Worm (Caenorhabditis elegans) whole organism, L2 larva: ENCODE results near the gene W09D6.4.

Experiments used
- C34F6.9 ChIP-seq: fragments of 150-350 bp; optimal IDR thresholded peaks from 2 replicates; lab custom pipeline; 2014; ENCODE audit warnings: missing biosample characterization, missing genetic modification characterization
- F13H6.1 ChIP-seq: sonication (generic microtip); optimal IDR thresholded peaks from 2 replicates; lab custom pipeline; 2016; ENCODE audit warnings: missing genetic modification characterization, missing compliant biosample characterization
- R02D3.7 ChIP-seq: fragments of 150-350 bp; optimal IDR thresholded peaks from 2 replicates; lab custom pipeline; 2014; ENCODE audit warnings: missing biosample characterization, missing genetic modification characterization
- Y55F3AM.14 ChIP-seq: fragments of 200-800 bp; sonication (Bioruptor generic); optimal IDR thresholded peaks from 2 replicates; lab custom pipeline; 2018; ENCODE audit warnings: mild to moderate bottlenecking, missing genetic modification characterization, missing compliant biosample characterization
- ZK546.5 ChIP-seq: sonication (generic microtip); optimal IDR thresholded peaks from 2 replicates; lab custom pipeline; 2017; ENCODE audit warnings: missing biosample characterization, missing genetic modification characterization
- alr-1 ChIP-seq: fragments of 150-350 bp; optimal IDR thresholded peaks from 2 replicates; lab custom pipeline; 2014; ENCODE audit warnings: missing biosample characterization, missing genetic modification characterization
- aly-2 ChIP-seq: fragments of 150-350 bp; optimal IDR thresholded peaks from 2 replicates; lab custom pipeline; 2014; ENCODE audit warnings: missing biosample characterization, missing genetic modification characterization
- blmp-1 ChIP-seq: sonication (generic microtip); optimal IDR thresholded peaks from 2 replicates; lab custom pipeline; 2017; ENCODE audit warnings: missing genetic modification characterization, mild to moderate bottlenecking, missing compliant biosample characterization, antibody characterized with exemption, moderate library complexity; ENCODE audit not compliant: insufficient read depth
- ceh-16 ChIP-seq: fragments of 150-350 bp; optimal IDR thresholded peaks from 2 replicates; lab custom pipeline; 2014; ENCODE audit warnings: missing biosample characterization, missing genetic modification characterization
- ceh-82 ChIP-seq: fragments of 150-350 bp; optimal IDR thresholded peaks from 2 replicates; lab custom pipeline; 2014; ENCODE audit warnings: missing biosample characterization, missing genetic modification characterization
- crh-2 ChIP-seq: sonication (generic microtip); optimal IDR thresholded peaks from 2 replicates; lab custom pipeline; 2017; ENCODE audit warnings: missing biosample characterization, missing genetic modification characterization
- dmd-4 ChIP-seq: sonication (generic microtip); optimal IDR thresholded peaks from 2 replicates; lab custom pipeline; 2017; ENCODE audit warnings: missing biosample characterization, missing genetic modification characterization
- egl-27 ChIP-seq: sonication (generic microtip); optimal IDR thresholded peaks from 3 replicates; lab custom pipeline; 2017; ENCODE audit warnings: missing biosample characterization, missing genetic modification reagents, missing genetic modification characterization
- elt-3 ChIP-seq: sonication (generic microtip); optimal IDR thresholded peaks from 2 replicates; lab custom pipeline; 2017; ENCODE audit warnings: missing biosample characterization, missing genetic modification characterization
- fos-1 ChIP-seq: fragments of 150-350 bp; optimal IDR thresholded peaks from 2 replicates; lab custom pipeline; 2014; ENCODE audit warnings: missing biosample characterization, missing genetic modification characterization
- gmeb-1 ChIP-seq: fragments of 150-350 bp; optimal IDR thresholded peaks from 2 replicates; lab custom pipeline; 2014; ENCODE audit warnings: missing biosample characterization, missing genetic modification characterization
- lin-11 ChIP-seq: fragments of 150-350 bp; sonication (generic microtip); optimal IDR thresholded peaks from 2 replicates; lab custom pipeline; 2014; ENCODE audit warnings: missing biosample characterization, missing genetic modification characterization, inconsistent platforms, mixed read lengths
- lin-13 ChIP-seq: fragments of 150-350 bp; optimal IDR thresholded peaks from 2 replicates; lab custom pipeline; 2014; ENCODE audit warnings: missing biosample characterization, missing genetic modification reagents, missing genetic modification characterization
- lin-39 ChIP-seq: fragments of 150-350 bp; optimal IDR thresholded peaks from 2 replicates; lab custom pipeline; 2014; ENCODE audit warnings: missing biosample characterization, missing genetic modification reagents, missing genetic modification characterization
- lsy-2 ChIP-seq, 2 experiments: fragments of 150-350 bp in 1 of 2; sonication (generic microtip) in 1 of 2; optimal IDR thresholded peaks; 2 replicates each; lab custom pipeline; 2014 to 2017; ENCODE audit warnings: missing biosample characterization in 2 of 2, missing genetic modification characterization in 2 of 2
- mab-5 ChIP-seq: fragments of 150-350 bp; optimal IDR thresholded peaks from 2 replicates; lab custom pipeline; 2014; ENCODE audit warnings: missing biosample characterization, missing genetic modification characterization
- mbf-1 ChIP-seq: sonication (generic microtip); optimal IDR thresholded peaks from 2 replicates; lab custom pipeline; 2017; ENCODE audit warnings: missing biosample characterization, missing genetic modification characterization
- mdl-1 ChIP-seq, 2 experiments: fragments of 150-350 bp in 1 of 2; sonication (generic microtip) in 1 of 2; optimal IDR thresholded peaks; 2 replicates each; lab custom pipeline; 2017; ENCODE audit warnings: missing biosample characterization in 2 of 2, missing genetic modification characterization in 2 of 2
- nhr-10 ChIP-seq: sonication (generic microtip); optimal IDR thresholded peaks from 2 replicates; lab custom pipeline; 2017; ENCODE audit warnings: missing biosample characterization, missing genetic modification characterization
- nhr-11 ChIP-seq: fragments of 150-350 bp; optimal IDR thresholded peaks from 2 replicates; lab custom pipeline; 2014; ENCODE audit warnings: missing biosample characterization, missing genetic modification characterization
- nhr-12 ChIP-seq: fragments of 150-350 bp; optimal IDR thresholded peaks from 2 replicates; lab custom pipeline; 2014; ENCODE audit warnings: missing biosample characterization, missing genetic modification characterization
- nhr-129 ChIP-seq: fragments of 150-350 bp; optimal IDR thresholded peaks from 2 replicates; lab custom pipeline; 2014; ENCODE audit warnings: missing biosample characterization, missing genetic modification characterization
- nhr-21 ChIP-seq: fragments of 150-350 bp; optimal IDR thresholded peaks from 2 replicates; lab custom pipeline; 2014; ENCODE audit warnings: missing biosample characterization, missing genetic modification characterization
- nhr-23 ChIP-seq: fragments of 150-350 bp; optimal IDR thresholded peaks from 2 replicates; lab custom pipeline; 2014; ENCODE audit warnings: missing biosample characterization, missing genetic modification reagents, missing genetic modification characterization
- nhr-237 ChIP-seq: fragments of 150-350 bp; optimal IDR thresholded peaks from 2 replicates; lab custom pipeline; 2014; ENCODE audit warnings: missing biosample characterization, missing genetic modification characterization
- nhr-25 ChIP-seq: fragments of 150-350 bp; sonication (generic microtip); optimal IDR thresholded peaks from 3 replicates; lab custom pipeline; 2014; ENCODE audit warnings: missing biosample characterization, missing genetic modification characterization
- nhr-6 ChIP-seq: fragments of 150-350 bp; optimal IDR thresholded peaks from 2 replicates; lab custom pipeline; 2014; ENCODE audit warnings: missing biosample characterization, missing genetic modification characterization
- nhr-77 ChIP-seq: fragments of 150-350 bp; optimal IDR thresholded peaks from 2 replicates; lab custom pipeline; 2014; ENCODE audit warnings: missing biosample characterization, missing genetic modification characterization
- peb-1 ChIP-seq: fragments of 150-350 bp; optimal IDR thresholded peaks from 2 replicates; lab custom pipeline; 2014; ENCODE audit warnings: missing biosample characterization, missing genetic modification characterization
- sem-4 ChIP-seq: fragments of 150-350 bp; optimal IDR thresholded peaks from 2 replicates; lab custom pipeline; 2014; ENCODE audit warnings: missing biosample characterization, missing genetic modification reagents, missing genetic modification characterization
- skn-1 ChIP-seq: sonication (generic microtip); optimal IDR thresholded peaks from 2 replicates; lab custom pipeline; 2017; ENCODE audit warnings: missing biosample characterization, missing genetic modification characterization
- sma-3 ChIP-seq: sonication (generic microtip); optimal IDR thresholded peaks from 2 replicates; lab custom pipeline; 2016; ENCODE audit warnings: missing genetic modification reagents, missing genetic modification characterization, missing compliant biosample characterization
- sma-9 ChIP-seq, 2 experiments: fragments of 150-350 bp in 1 of 2; sonication (generic microtip) in 1 of 2; optimal IDR thresholded peaks; 2 replicates each; lab custom pipeline; 2014 to 2016; ENCODE audit warnings: missing genetic modification characterization in 2 of 2, mild to moderate bottlenecking in 1 of 2, missing biosample characterization in 1 of 2, missing compliant biosample characterization in 1 of 2, missing genetic modification reagents in 1 of 2, moderate library complexity in 1 of 2
- snpc-4 ChIP-seq: fragments of 150-350 bp; optimal IDR thresholded peaks from 2 replicates; lab custom pipeline; 2014; ENCODE audit warnings: missing biosample characterization, missing genetic modification characterization
- unc-39 ChIP-seq: fragments of 150-350 bp; optimal IDR thresholded peaks from 2 replicates; lab custom pipeline; 2014; ENCODE audit warnings: missing biosample characterization, missing genetic modification characterization
- unc-55 ChIP-seq: fragments of 150-350 bp; sonication (generic microtip); optimal IDR thresholded peaks from 3 replicates; lab custom pipeline; 2014; ENCODE audit warnings: missing biosample characterization, missing genetic modification reagents, missing genetic modification characterization
- unc-62 ChIP-seq: fragments of 150-350 bp; optimal IDR thresholded peaks from 2 replicates; lab custom pipeline; 2014; ENCODE audit warnings: missing biosample characterization, missing genetic modification reagents, missing genetic modification characterization
- zag-1 ChIP-seq: fragments of 150-350 bp; optimal IDR thresholded peaks from 2 replicates; lab custom pipeline; 2014; ENCODE audit warnings: missing biosample characterization, missing genetic modification characterization
- ztf-4 ChIP-seq: fragments of 150-350 bp; optimal IDR thresholded peaks from 2 replicates; lab custom pipeline; 2014; ENCODE audit warnings: missing biosample characterization, missing genetic modification characterization

W09D6.4 gene

ce11 chrIII:11064576-11064975 is 15.0 kb upstream of the W09D6.4 start:
- TF ChIP-seq nhr-25 (tag; lab: Kevin White, UChicago) (no peak), nhr-10 (tag; lab: Kevin White, UChicago) (no peak)

ce11 chrIII:11066691-11067090 is 12.9 kb upstream of the W09D6.4 start:
- no peak for TF ChIP-seq elt-3 (tag; lab: Kevin White, UChicago)
- peak; percentile 84 for TF ChIP-seq nhr-129 (tag; lab: Kevin White, UChicago)
- TF ChIP-seq crh-2, result peak; percentile 89
- TF ChIP-seq blmp-1 (tag; lab: Kevin White, UChicago), result peak; percentile 11
- TF ChIP-seq nhr-77 (tag; lab: Kevin White, UChicago), result no peak
- no peak for TF ChIP-seq nhr-11 (tag; lab: Kevin White, UChicago)
- peak; percentile 61 for TF ChIP-seq zag-1 (tag; lab: Kevin White, UChicago)
- TF ChIP-seq ztf-4 (tag; lab: Kevin White, UChicago), result peak; percentile 50
- TF ChIP-seq nhr-12, result no peak
- no peak for TF ChIP-seq ZK546.5 (tag; lab: Kevin White, UChicago)
- no peak for TF ChIP-seq unc-39 (tag; lab: Kevin White, UChicago)
- peak; percentile 81 to 85 for TF ChIP-seq lsy-2 (tag; optimal IDR thresholded peaks at IDR 0.05; lab: Kevin White, UChicago)
- TF ChIP-seq C34F6.9 (tag; lab: Kevin White, UChicago), result peak; percentile 79
- no peak for TF ChIP-seq nhr-23 (tag; lab: Kevin White, UChicago)
- peak; percentile 61 for TF ChIP-seq mab-5 (tag; lab: Kevin White, UChicago)
- peak; percentile 86 for TF ChIP-seq nhr-21 (tag; lab: Kevin White, UChicago)
- TF ChIP-seq dmd-4 (tag; lab: Kevin White, UChicago), result no peak
- peak; percentile 62 for TF ChIP-seq nhr-10 (tag; lab: Kevin White, UChicago)
- peak; percentile 84 for TF ChIP-seq gmeb-1 (tag; lab: Kevin White, UChicago)
- peak; percentile 58 for TF ChIP-seq Y55F3AM.14
- TF ChIP-seq skn-1 (tag; lab: Kevin White, UChicago), result no peak
- TF ChIP-seq nhr-237, result no peak
- TF ChIP-seq lin-39 (tag; lab: Kevin White, UChicago), result no peak
- no peak for TF ChIP-seq unc-62 (GFP tag; lab: Kevin White, UChicago)
- peak; percentile 74 for TF ChIP-seq sma-3 (GFP tag; lab: Kevin White, UChicago)
- peak; percentile 91 for TF ChIP-seq unc-55 (GFP tag; lab: Kevin White, UChicago)
- peak; percentile 68 for TF ChIP-seq lin-11 (tag; lab: Kevin White, UChicago)
- TF ChIP-seq F13H6.1 (tag; lab: Kevin White, UChicago), result peak; percentile 85
- TF ChIP-seq sma-9 (GFP tag; optimal IDR thresholded peaks at IDR 0.05; lab: Kevin White, UChicago), result peak; percentile 76
- TF ChIP-seq sma-9 (tag; optimal IDR thresholded peaks at IDR 0.05; lab: Kevin White, UChicago), result no peak
- TF ChIP-seq mdl-1 (tag; optimal IDR thresholded peaks at IDR 0.05; lab: Kevin White, UChicago), result peak in 1 of 2 experiments; percentile 50
- no peak for TF ChIP-seq ceh-16 (tag; lab: Kevin White, UChicago)
- TF ChIP-seq aly-2, result no peak
- TF ChIP-seq fos-1 (tag; lab: Kevin White, UChicago), result peak; percentile 65
- no peak for TF ChIP-seq mbf-1 (tag; lab: Kevin White, UChicago)
- TF ChIP-seq alr-1 (tag; lab: Kevin White, UChicago), result no peak
- TF ChIP-seq sem-4 (tag; lab: Kevin White, UChicago), result peak; percentile 74
- TF ChIP-seq egl-27 (tag; lab: Kevin White, UChicago), result peak; percentile 64
- peak; percentile 32 for TF ChIP-seq R02D3.7 (tag; lab: Kevin White, UChicago)
- no peak for TF ChIP-seq peb-1 (tag; lab: Kevin White, UChicago)
- no peak for TF ChIP-seq ceh-82
- TF ChIP-seq snpc-4 (tag; lab: Kevin White, UChicago), result peak; percentile 79
- no peak for TF ChIP-seq nhr-6 (tag; lab: Kevin White, UChicago)
- TF ChIP-seq nhr-25 (tag; lab: Kevin White, UChicago), result peak; percentile 48
- TF ChIP-seq lin-13 (GFP tag; lab: Kevin White, UChicago), result peak; percentile 82
